Worm (Caenorhabditis elegans): ENCODE results near the gene clc-22.
A peak's percentile ranks its signal among the peaks of the same experiment; 100 is the strongest.

DNA sequence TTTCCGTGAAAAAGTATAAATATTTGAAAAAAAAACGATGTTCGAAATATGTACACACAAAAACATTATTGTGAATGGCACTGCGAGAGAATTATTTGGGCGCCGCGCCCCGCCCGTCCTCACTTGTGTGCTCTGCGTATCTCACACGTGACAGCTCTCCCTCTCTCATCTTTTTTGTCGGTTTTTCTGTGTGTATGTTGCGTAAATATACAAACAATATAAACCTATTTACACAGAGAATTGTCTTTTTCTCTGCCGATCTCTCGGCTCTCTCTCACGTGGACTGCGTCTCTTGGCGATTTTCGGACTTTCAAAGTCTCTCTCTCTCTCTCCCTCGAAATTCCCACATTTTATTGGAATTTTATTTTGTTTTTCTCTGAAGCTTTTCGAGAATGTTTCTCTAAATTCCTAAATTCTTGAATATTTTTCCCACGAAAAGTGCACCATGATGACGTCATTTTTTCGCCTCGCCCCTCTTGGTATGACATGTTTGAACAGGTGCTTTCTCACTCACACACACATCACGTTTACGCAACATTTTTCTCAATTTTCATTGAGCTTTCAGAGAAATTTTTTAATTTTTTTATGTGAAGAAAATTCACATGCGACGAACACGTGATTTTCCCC, 37.1 kb downstream of the clc-22 start:
- no peak for TF ChIP-seq ztf-11 (tag; optimal IDR thresholded peaks at IDR 0.05)
- peak; percentile 27 for TF ChIP-seq skn-1 (tag; optimal IDR thresholded peaks at IDR 0.05)
- peak; percentile 67 for TF ChIP-seq ztf-4 (tag; optimal IDR thresholded peaks at IDR 0.05)
- peak; percentile 89 for TF ChIP-seq Y55F3AM.14 (GFP tag; optimal IDR thresholded peaks at IDR 0.05)
- no peak for TF ChIP-seq ZK546.5 (tag; optimal IDR thresholded peaks at IDR 0.05)
- TF ChIP-seq nhr-77 (tag; optimal IDR thresholded peaks at IDR 0.05), result no peak
- peak; percentile 96 for TF ChIP-seq F13H6.1 (tag; optimal IDR thresholded peaks at IDR 0.05)
- TF ChIP-seq ceh-16 (tag; optimal IDR thresholded peaks at IDR 0.05), result no peak
- TF ChIP-seq unc-62 (GFP tag; optimal IDR thresholded peaks at IDR 0.05), result no peak
- no peak for TF ChIP-seq R02D3.7 (tag; optimal IDR thresholded peaks at IDR 0.05)
- peak; percentile 33 to 81 for TF ChIP-seq lsy-2 (tag; optimal IDR thresholded peaks at IDR 0.05)
- peak; percentile 80 to 94 for TF ChIP-seq mdl-1 (tag; optimal IDR thresholded peaks at IDR 0.05)
